Worm (Caenorhabditis elegans) whole organism, L2 larva: ENCODE results near the gene F55A11.4.

Source experiments
- C34F6.9 ChIP-seq: fragments of 150-350 bp; optimal IDR thresholded peaks from 2 replicates; lab custom pipeline; 2014; ENCODE audit warnings: missing biosample characterization, missing genetic modification characterization
- F13H6.1 ChIP-seq: sonication (generic microtip); optimal IDR thresholded peaks from 2 replicates; lab custom pipeline; 2016; ENCODE audit warnings: missing genetic modification characterization, missing compliant biosample characterization
- R02D3.7 ChIP-seq: fragments of 150-350 bp; optimal IDR thresholded peaks from 2 replicates; lab custom pipeline; 2014; ENCODE audit warnings: missing biosample characterization, missing genetic modification characterization
- Y55F3AM.14 ChIP-seq: fragments of 200-800 bp; sonication (Bioruptor generic); optimal IDR thresholded peaks from 2 replicates; lab custom pipeline; 2018; ENCODE audit warnings: mild to moderate bottlenecking, missing genetic modification characterization, missing compliant biosample characterization
- alr-1 ChIP-seq: fragments of 150-350 bp; optimal IDR thresholded peaks from 2 replicates; lab custom pipeline; 2014; ENCODE audit warnings: missing biosample characterization, missing genetic modification characterization
- aly-2 ChIP-seq: fragments of 150-350 bp; optimal IDR thresholded peaks from 2 replicates; lab custom pipeline; 2014; ENCODE audit warnings: missing biosample characterization, missing genetic modification characterization
- ama-1 ChIP-seq: fragments of 150-350 bp; optimal IDR thresholded peaks from 2 replicates; lab custom pipeline; 2018; ENCODE audit warnings: inconsistent platforms
- blmp-1 ChIP-seq: sonication (generic microtip); optimal IDR thresholded peaks from 2 replicates; lab custom pipeline; 2017; ENCODE audit warnings: missing genetic modification characterization, mild to moderate bottlenecking, missing compliant biosample characterization, antibody characterized with exemption, moderate library complexity; ENCODE audit not compliant: insufficient read depth
- crh-2 ChIP-seq: sonication (generic microtip); optimal IDR thresholded peaks from 2 replicates; lab custom pipeline; 2017; ENCODE audit warnings: missing biosample characterization, missing genetic modification characterization
- egl-27 ChIP-seq: sonication (generic microtip); optimal IDR thresholded peaks from 3 replicates; lab custom pipeline; 2017; ENCODE audit warnings: missing biosample characterization, missing genetic modification reagents, missing genetic modification characterization
- elt-1 ChIP-seq: fragments of 150-350 bp; optimal IDR thresholded peaks from 2 replicates; lab custom pipeline; 2014; ENCODE audit warnings: missing biosample characterization, missing genetic modification characterization
- elt-3 ChIP-seq: sonication (generic microtip); optimal IDR thresholded peaks from 2 replicates; lab custom pipeline; 2017; ENCODE audit warnings: missing biosample characterization, missing genetic modification characterization
- gmeb-1 ChIP-seq: fragments of 150-350 bp; optimal IDR thresholded peaks from 2 replicates; lab custom pipeline; 2014; ENCODE audit warnings: missing biosample characterization, missing genetic modification characterization
- lin-11 ChIP-seq: fragments of 150-350 bp; sonication (generic microtip); optimal IDR thresholded peaks from 2 replicates; lab custom pipeline; 2014; ENCODE audit warnings: missing biosample characterization, missing genetic modification characterization, inconsistent platforms, mixed read lengths
- lsy-2 ChIP-seq, 2 experiments: fragments of 150-350 bp in 1 of 2; sonication (generic microtip) in 1 of 2; optimal IDR thresholded peaks; 2 replicates each; lab custom pipeline; 2014 to 2017; ENCODE audit warnings: missing biosample characterization in 2 of 2, missing genetic modification characterization in 2 of 2
- mab-5 ChIP-seq: fragments of 150-350 bp; optimal IDR thresholded peaks from 2 replicates; lab custom pipeline; 2014; ENCODE audit warnings: missing biosample characterization, missing genetic modification characterization
- mdl-1 ChIP-seq, 2 experiments: fragments of 150-350 bp in 1 of 2; sonication (generic microtip) in 1 of 2; optimal IDR thresholded peaks; 2 replicates each; lab custom pipeline; 2017; ENCODE audit warnings: missing biosample characterization in 2 of 2, missing genetic modification characterization in 2 of 2
- nhr-11 ChIP-seq: fragments of 150-350 bp; optimal IDR thresholded peaks from 2 replicates; lab custom pipeline; 2014; ENCODE audit warnings: missing biosample characterization, missing genetic modification characterization
- nhr-12 ChIP-seq: fragments of 150-350 bp; optimal IDR thresholded peaks from 2 replicates; lab custom pipeline; 2014; ENCODE audit warnings: missing biosample characterization, missing genetic modification characterization
- nhr-129 ChIP-seq: fragments of 150-350 bp; optimal IDR thresholded peaks from 2 replicates; lab custom pipeline; 2014; ENCODE audit warnings: missing biosample characterization, missing genetic modification characterization
- nhr-21 ChIP-seq: fragments of 150-350 bp; optimal IDR thresholded peaks from 2 replicates; lab custom pipeline; 2014; ENCODE audit warnings: missing biosample characterization, missing genetic modification characterization
- nhr-23 ChIP-seq: fragments of 150-350 bp; optimal IDR thresholded peaks from 2 replicates; lab custom pipeline; 2014; ENCODE audit warnings: missing biosample characterization, missing genetic modification reagents, missing genetic modification characterization
- nhr-237 ChIP-seq: fragments of 150-350 bp; optimal IDR thresholded peaks from 2 replicates; lab custom pipeline; 2014; ENCODE audit warnings: missing biosample characterization, missing genetic modification characterization
- nhr-25 ChIP-seq: fragments of 150-350 bp; sonication (generic microtip); optimal IDR thresholded peaks from 3 replicates; lab custom pipeline; 2014; ENCODE audit warnings: missing biosample characterization, missing genetic modification characterization
- nhr-6 ChIP-seq: fragments of 150-350 bp; optimal IDR thresholded peaks from 2 replicates; lab custom pipeline; 2014; ENCODE audit warnings: missing biosample characterization, missing genetic modification characterization
- nhr-77 ChIP-seq: fragments of 150-350 bp; optimal IDR thresholded peaks from 2 replicates; lab custom pipeline; 2014; ENCODE audit warnings: missing biosample characterization, missing genetic modification characterization
- peb-1 ChIP-seq: fragments of 150-350 bp; optimal IDR thresholded peaks from 2 replicates; lab custom pipeline; 2014; ENCODE audit warnings: missing biosample characterization, missing genetic modification characterization
- sem-4 ChIP-seq: fragments of 150-350 bp; optimal IDR thresholded peaks from 2 replicates; lab custom pipeline; 2014; ENCODE audit warnings: missing biosample characterization, missing genetic modification reagents, missing genetic modification characterization
- sma-3 ChIP-seq: sonication (generic microtip); optimal IDR thresholded peaks from 2 replicates; lab custom pipeline; 2016; ENCODE audit warnings: missing genetic modification reagents, missing genetic modification characterization, missing compliant biosample characterization
- sma-9 ChIP-seq, 2 experiments: fragments of 150-350 bp in 1 of 2; sonication (generic microtip) in 1 of 2; optimal IDR thresholded peaks; 2 replicates each; lab custom pipeline; 2014 to 2016; ENCODE audit warnings: missing genetic modification characterization in 2 of 2, mild to moderate bottlenecking in 1 of 2, missing biosample characterization in 1 of 2, missing compliant biosample characterization in 1 of 2, missing genetic modification reagents in 1 of 2, moderate library complexity in 1 of 2
- unc-39 ChIP-seq: fragments of 150-350 bp; optimal IDR thresholded peaks from 2 replicates; lab custom pipeline; 2014; ENCODE audit warnings: missing biosample characterization, missing genetic modification characterization
- ztf-11 ChIP-seq: sonication (generic microtip); optimal IDR thresholded peaks from 2 replicates; lab custom pipeline; 2017; ENCODE audit warnings: missing biosample characterization, missing genetic modification characterization

Gene F55A11.4

ce11 chrV:11796343-11796742 is 26.1 kb downstream of the F55A11.4 start:
- TF ChIP-seq crh-2 (tag; lab: Kevin White, UChicago) (peak; percentile 8), sma-9 (GFP tag; optimal IDR thresholded peaks at IDR 0.05; lab: Kevin White, UChicago) (peak; percentile 81), sma-9 (tag; optimal IDR thresholded peaks at IDR 0.05; lab: Kevin White, UChicago) (no peak), blmp-1 (tag; lab: Kevin White, UChicago) (peak; percentile 2), sma-3 (peak; percentile 17), alr-1 (tag; lab: Kevin White, UChicago) (no peak), ama-1 (lab: Kevin White, UChicago) (no peak), nhr-11 (tag; lab: Kevin White, UChicago) (no peak), nhr-21 (tag; lab: Kevin White, UChicago) (peak; percentile 13), nhr-23 (tag; lab: Kevin White, UChicago) (no peak), mab-5 (tag; lab: Kevin White, UChicago) (no peak), nhr-25 (peak; percentile 53), lsy-2 (tag; optimal IDR thresholded peaks at IDR 0.05; lab: Kevin White, UChicago) (no peak), C34F6.9 (tag; lab: Kevin White, UChicago) (no peak), egl-27 (tag; lab: Kevin White, UChicago) (no peak)

ce11 chrV:11797272-11797855 is 27.1 kb downstream of the F55A11.4 start:
- TF ChIP-seq R02D3.7 (tag; lab: Kevin White, UChicago) (no peak), nhr-21 (tag; lab: Kevin White, UChicago) (peak; percentile 24), crh-2 (tag; lab: Kevin White, UChicago) (peak; percentile 6), blmp-1 (tag; lab: Kevin White, UChicago) (peak; percentile 50), elt-1 (tag; lab: Kevin White, UChicago) (no peak), nhr-25 (peak; percentile 68), ztf-11 (tag; lab: Kevin White, UChicago) (no peak), sma-3 (peak; percentile 13), sma-9 (GFP tag; optimal IDR thresholded peaks at IDR 0.05; lab: Kevin White, UChicago) (peak; percentile 70), sma-9 (tag; optimal IDR thresholded peaks at IDR 0.05; lab: Kevin White, UChicago) (no peak), aly-2 (no peak)

ce11 chrV:11798320-11798719 is 28.1 kb downstream of the F55A11.4 start:
- TF ChIP-seq nhr-237 (tag; lab: Kevin White, UChicago), result no peak
- no peak for TF ChIP-seq alr-1 (tag; lab: Kevin White, UChicago)
- TF ChIP-seq nhr-129, result peak; percentile 49

DNA sequence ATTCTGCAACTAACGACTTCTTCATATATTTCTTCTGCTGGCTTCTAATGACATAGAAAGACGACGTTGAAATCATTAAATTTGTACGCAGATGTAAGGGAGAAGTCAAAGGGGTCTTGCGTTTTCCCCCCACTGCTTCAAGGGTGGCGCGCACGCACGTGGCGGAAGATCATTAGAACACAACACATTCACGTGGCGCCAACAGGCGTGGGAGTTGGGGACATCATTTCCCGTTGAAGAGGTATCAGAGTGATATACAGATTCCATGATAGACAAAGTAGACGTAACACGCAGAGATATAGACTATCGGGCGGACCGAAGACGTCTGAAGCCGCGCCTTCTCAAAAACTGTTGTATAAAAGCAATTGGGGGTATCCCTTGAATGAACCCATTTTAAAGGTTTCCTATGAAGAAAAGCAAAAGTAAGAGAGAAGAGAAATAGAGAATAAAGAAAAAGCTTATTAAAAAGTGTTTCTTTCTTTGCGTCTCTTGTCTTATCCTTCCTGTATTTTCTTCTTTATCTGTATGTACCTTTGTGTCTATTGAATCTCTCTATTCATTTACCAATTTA is 29.1 kb downstream of the F55A11.4 start:
- no peak for TF ChIP-seq elt-1 (tag; lab: Kevin White, UChicago)
- peak; percentile 96 for TF ChIP-seq nhr-25
- TF ChIP-seq Y55F3AM.14 (GFP tag; lab: Kevin White, UChicago), result peak; percentile 82
- TF ChIP-seq mdl-1 (tag; optimal IDR thresholded peaks at IDR 0.05; lab: Kevin White, UChicago), result peak; percentile 92 to 93
- peak; percentile 36 for TF ChIP-seq gmeb-1 (tag; lab: Kevin White, UChicago)
- TF ChIP-seq lsy-2 (tag; optimal IDR thresholded peaks at IDR 0.05; lab: Kevin White, UChicago), result peak in 1 of 2 experiments; percentile 51
- TF ChIP-seq blmp-1 (tag; lab: Kevin White, UChicago), result peak; percentile 95
- TF ChIP-seq C34F6.9 (tag; lab: Kevin White, UChicago), result no peak
- peak; percentile 14 for TF ChIP-seq nhr-129
- TF ChIP-seq sma-3, result peak; percentile 97
- TF ChIP-seq egl-27 (tag; lab: Kevin White, UChicago), result peak; percentile 59
- TF ChIP-seq F13H6.1, result peak; percentile 83
- peak; percentile 99 for TF ChIP-seq sma-9 (GFP tag; optimal IDR thresholded peaks at IDR 0.05; lab: Kevin White, UChicago)
- TF ChIP-seq sma-9 (tag; optimal IDR thresholded peaks at IDR 0.05; lab: Kevin White, UChicago), result peak; percentile 42
- TF ChIP-seq nhr-23 (tag; lab: Kevin White, UChicago), result no peak
- peak; percentile 65 for TF ChIP-seq crh-2 (tag; lab: Kevin White, UChicago)
- peak; percentile 98 for TF ChIP-seq nhr-21 (tag; lab: Kevin White, UChicago)
- no peak for TF ChIP-seq nhr-77
- TF ChIP-seq ztf-11 (tag; lab: Kevin White, UChicago), result no peak
- peak; percentile 82 for TF ChIP-seq sem-4
- TF ChIP-seq peb-1 (tag; lab: Kevin White, UChicago), result no peak
- TF ChIP-seq, all 48 proteins: peak for 14

DNA sequence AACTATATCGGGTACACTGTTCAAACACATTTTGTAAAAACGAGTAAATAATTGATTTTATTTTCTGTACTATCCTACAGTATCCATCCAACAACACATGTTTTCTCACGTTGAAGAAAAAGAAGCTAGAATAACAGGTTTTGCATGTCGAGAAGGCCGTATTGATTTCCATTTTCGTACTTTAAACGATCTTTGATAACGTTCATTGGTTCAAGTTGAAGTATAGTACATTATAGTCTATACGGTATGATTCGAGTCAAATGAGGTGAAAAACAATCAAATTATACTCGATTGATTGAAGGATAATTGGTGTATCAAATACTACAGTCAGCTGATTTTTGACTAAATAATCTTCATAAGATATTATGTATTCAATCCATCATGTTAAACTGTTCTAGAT is 30.2 kb downstream of the F55A11.4 start:
- TF ChIP-seq sem-4, result no peak
- TF ChIP-seq ztf-11 (tag; lab: Kevin White, UChicago), result no peak
- no peak for TF ChIP-seq nhr-129
- peak; percentile 53 for TF ChIP-seq nhr-25
- no peak for TF ChIP-seq nhr-12
- TF ChIP-seq C34F6.9 (tag; lab: Kevin White, UChicago), result no peak
- no peak for TF ChIP-seq alr-1 (tag; lab: Kevin White, UChicago)
- TF ChIP-seq lsy-2 (tag; optimal IDR thresholded peaks at IDR 0.05; lab: Kevin White, UChicago), result peak in 1 of 2 experiments; percentile 1
- TF ChIP-seq nhr-21 (tag; lab: Kevin White, UChicago), result peak; percentile 15
- no peak for TF ChIP-seq elt-3 (tag; lab: Kevin White, UChicago)
- TF ChIP-seq unc-39 (tag; lab: Kevin White, UChicago), result no peak
- TF ChIP-seq sma-9 (GFP tag; optimal IDR thresholded peaks at IDR 0.05; lab: Kevin White, UChicago), result peak; percentile 30
- no peak for TF ChIP-seq sma-9 (tag; optimal IDR thresholded peaks at IDR 0.05; lab: Kevin White, UChicago)
- TF ChIP-seq nhr-6, result no peak
- peak; percentile 9 for TF ChIP-seq sma-3
- TF ChIP-seq mdl-1 (tag; optimal IDR thresholded peaks at IDR 0.05; lab: Kevin White, UChicago), result no peak
- TF ChIP-seq crh-2 (tag; lab: Kevin White, UChicago), result no peak
- TF ChIP-seq lin-11, result no peak
